Fruit fly (Drosophila melanogaster): ENCODE results near the gene CG6204.

Gene CG6204

dm6 chr3R:24231914-24232313, 38.3 kb downstream of the CG6204 start:
- TF ChIP-seq prd (optimal IDR thresholded peaks at IDR 0.05) (no peak), prd (GFP tag; IDR thresholded peaks at IDR 0.05) (0 out of 3 replicates have a peak, but pooled peaks have one; percentile 3), Dfd (GFP tag; optimal IDR thresholded peaks at IDR 0.05) (peak in 1 of 2 experiments; percentile 57), CG4360 (GFP tag; IDR thresholded peaks at IDR 0.05) (peak; percentile 49), CG7745 (tag; optimal IDR thresholded peaks at IDR 0.05) (no peak), TFAM (GFP tag; optimal IDR thresholded peaks at IDR 0.05) (no peak), CG14441 (GFP tag; IDR thresholded peaks at IDR 0.05) (no peak)

DNA sequence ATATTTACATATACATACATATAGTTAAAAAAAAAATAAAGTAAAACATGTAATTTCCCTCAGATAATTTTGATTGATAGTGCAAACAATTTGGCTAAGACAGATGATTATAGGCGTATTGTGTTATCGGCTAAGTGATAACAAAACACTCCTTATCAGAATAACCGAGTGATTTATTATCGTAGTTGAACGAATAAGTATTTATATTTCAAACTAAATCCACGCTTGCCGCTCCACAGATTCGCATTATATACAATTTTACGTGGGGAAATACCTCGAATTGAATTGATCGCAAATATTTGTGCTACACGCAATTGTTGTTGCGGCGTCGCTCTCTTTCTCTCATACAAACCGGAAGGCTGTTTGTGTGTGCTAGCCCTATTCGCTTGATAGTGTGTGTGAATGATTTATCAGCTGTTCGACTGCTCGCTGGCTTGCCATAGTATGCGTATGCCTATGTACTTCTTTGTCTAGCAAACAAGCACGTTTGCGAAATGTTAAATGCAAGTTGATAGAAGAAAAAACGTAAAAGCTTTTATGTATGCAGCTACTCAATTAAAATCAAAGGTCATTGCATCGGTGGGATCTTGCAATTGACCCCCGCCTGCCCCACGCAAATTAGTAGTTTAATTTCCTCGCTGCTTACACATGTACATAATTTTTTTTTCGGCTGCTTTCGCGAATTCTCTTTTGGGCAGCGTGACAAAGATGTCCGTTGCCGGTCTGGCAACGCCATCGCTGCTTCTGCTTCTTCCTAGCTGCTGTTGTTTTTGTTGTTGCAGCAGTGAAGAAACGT, 39.9 kb downstream of the CG6204 start:
- TF ChIP-seq cwo (GFP tag; optimal IDR thresholded peaks at IDR 0.05) (no peak), pnt (GFP tag; optimal IDR thresholded peaks at IDR 0.05) (no peak), Doc3 (GFP tag; IDR thresholded peaks at IDR 0.05; ENCODE audit: partially characterized antibody) (no peak), Hmx (GFP tag; optimal IDR thresholded peaks at IDR 0.05) (no peak), Hey (tag; optimal IDR thresholded peaks at IDR 0.05) (no peak), CG17186 (GFP tag; optimal IDR thresholded peaks at IDR 0.05) (no peak), aop (GFP tag; IDR thresholded peaks at IDR 0.05) (0 out of 2 replicates have a peak, but pooled peaks have one; percentile 6), HLH3B (GFP tag; IDR thresholded peaks at IDR 0.05) (no peak), CG12391 (tag; optimal IDR thresholded peaks at IDR 0.05) (peak; percentile 37), CG1647 (GFP tag; optimal IDR thresholded peaks at IDR 0.05) (no peak), CG32767 (GFP tag; IDR thresholded peaks at IDR 0.05) (no peak), CG8924 (tag; optimal IDR thresholded peaks at IDR 0.05) (peak; percentile 22), sim (GFP tag; IDR thresholded peaks at IDR 0.05) (no peak), Dip3 (GFP tag; optimal IDR thresholded peaks at IDR 0.05) (no peak), kah (GFP tag; optimal IDR thresholded peaks at IDR 0.05) (no peak), Bteb2 (GFP tag; optimal IDR thresholded peaks at IDR 0.05) (no peak), Dll (GFP tag; IDR thresholded peaks at IDR 0.05; ENCODE audit: partially characterized antibody) (0 out of 4 replicates have a peak, but pooled peaks have one; percentile 11), Poxn (GFP tag; IDR thresholded peaks at IDR 0.05) (no peak), CG9817 (tag; optimal IDR thresholded peaks at IDR 0.05) (peak; percentile 8), Hmr (GFP tag; optimal IDR thresholded peaks at IDR 0.05) (no peak), ttk (GFP tag; IDR thresholded peaks at IDR 0.05) (no peak), CG31224 (GFP tag; IDR thresholded peaks at IDR 0.05) (no peak), yki (optimal IDR thresholded peaks at IDR 0.05) (no peak), CG10959 (GFP tag; IDR thresholded peaks at IDR 0.05) (no peak), CG9437 (GFP tag; optimal IDR thresholded peaks at IDR 0.05) (no peak), CG16863 (GFP tag; optimal IDR thresholded peaks at IDR 0.05) (no peak), Bgb (GFP tag; IDR thresholded peaks at IDR 0.05; ENCODE audit: partially characterized antibody) (no peak), vnd (GFP tag; IDR thresholded peaks at IDR 0.05; ENCODE audit: partially characterized antibody) (no peak), sd (tag; optimal IDR thresholded peaks at IDR 0.05) (peak; percentile 64), CG34376 (GFP tag; optimal IDR thresholded peaks at IDR 0.05) (peak; percentile 14), CG2678 (tag; optimal IDR thresholded peaks at IDR 0.05) (no peak), CG11085 (GFP tag; IDR thresholded peaks at IDR 0.05) (no peak), Hr39 (optimal IDR thresholded peaks at IDR 0.05) (no peak), Ada2b (GFP tag; IDR thresholded peaks at IDR 0.05) (no peak), nau (GFP tag; optimal IDR thresholded peaks at IDR 0.05) (no peak), gcm2 (GFP tag; optimal IDR thresholded peaks at IDR 0.05) (no peak), Blimp-1 (GFP tag; optimal IDR thresholded peaks at IDR 0.05) (no peak), Mes4 (GFP tag; optimal IDR thresholded peaks at IDR 0.05) (no peak), CG11504 (tag; optimal IDR thresholded peaks at IDR 0.05) (no peak), CG14014 (GFP tag; IDR thresholded peaks at IDR 0.05) (no peak), Vsx1 (GFP tag; optimal IDR thresholded peaks at IDR 0.05) (no peak), jumu (GFP tag; optimal IDR thresholded peaks at IDR 0.05) (peak; percentile 12)
